Fruit fly (Drosophila melanogaster) whole organism, embryonic: ENCODE data around the gene pug.

Experiments
- Atf6 ChIP-seq: fragments of 200-800 bp; sonication (Bioruptor generic); IDR thresholded peaks from 2 replicates; pipeline ENCODE4 v1.3.6; 2022; ENCODE audit warnings: missing biosample characterization, missing genetic modification characterization
- CG1024 ChIP-seq: fragments of 200-800 bp; sonication (Bioruptor generic); IDR thresholded peaks from 2 replicates; pipeline ENCODE4 v1.3.6; 2022; ENCODE audit warnings: missing biosample characterization, missing genetic modification characterization
- CG10274 ChIP-seq: fragments of 200-800 bp; sonication (Bioruptor generic); optimal IDR thresholded peaks from 3 replicates; lab custom pipeline; 2017; ENCODE audit warnings: missing biosample characterization, mild to moderate bottlenecking, missing genetic modification characterization
- CG10462 ChIP-seq: fragments of 200-800 bp; sonication (Bioruptor generic); optimal IDR thresholded peaks from 2 replicates; lab custom pipeline; 2016; ENCODE audit warnings: missing biosample characterization, missing genetic modification characterization
- CG12071 ChIP-seq: fragments of 200-800 bp; sonication (Bioruptor generic); optimal IDR thresholded peaks from 3 replicates; lab custom pipeline; 2018; ENCODE audit warnings: missing biosample characterization, mild to moderate bottlenecking, missing genetic modification characterization
- CG12299 ChIP-seq: fragments of 200-800 bp; sonication (Bioruptor generic); optimal IDR thresholded peaks from 2 replicates; lab custom pipeline; 2018; ENCODE audit warnings: missing biosample characterization, mild to moderate bottlenecking, missing genetic modification characterization
- CG13296 ChIP-seq: fragments of 200-800 bp; sonication (Bioruptor generic); optimal IDR thresholded peaks from 3 replicates; lab custom pipeline; 2018; ENCODE audit warnings: missing biosample characterization, mild to moderate bottlenecking, missing genetic modification characterization
- CG15696 ChIP-seq: fragments of 200-800 bp; sonication (Bioruptor generic); optimal IDR thresholded peaks from 2 replicates; lab custom pipeline; 2019; ENCODE audit warnings: missing biosample characterization, mild to moderate bottlenecking, missing genetic modification characterization, moderate library complexity
- CG17186 ChIP-seq: fragments of 200-800 bp; sonication (Bioruptor generic); optimal IDR thresholded peaks from 3 replicates; lab custom pipeline; 2017; ENCODE audit warnings: missing biosample characterization, missing genetic modification reagents, missing genetic modification characterization
- CG2120 ChIP-seq: fragments of 200-800 bp; sonication (Bioruptor generic); optimal IDR thresholded peaks from 3 replicates; lab custom pipeline; 2016; ENCODE audit warnings: missing biosample characterization, missing genetic modification characterization
- CG2202 ChIP-seq: fragments of 200-800 bp; sonication (Bioruptor generic); optimal IDR thresholded peaks from 2 replicates; lab custom pipeline; 2018; ENCODE audit warnings: missing biosample characterization, mild to moderate bottlenecking, missing genetic modification characterization
- CG30020 ChIP-seq: fragments of 200-800 bp; optimal IDR thresholded peaks from 2 replicates; lab custom pipeline; 2019; ENCODE audit warnings: missing biosample characterization, mild to moderate bottlenecking, missing genetic modification characterization, moderate library complexity
- CG34224 ChIP-seq: fragments of 200-800 bp; sonication (Bioruptor generic); IDR thresholded peaks from 3 replicates; pipeline ENCODE4 v1.3.6; 2022; ENCODE audit warnings: missing biosample characterization, missing genetic modification characterization; ENCODE audit not compliant: partially characterized antibody
- CG34422 ChIP-seq: fragments of 200-800 bp; sonication (Bioruptor generic); IDR thresholded peaks from 3 replicates; pipeline ENCODE4 v1.3.6; 2022; ENCODE audit warnings: missing biosample characterization, missing genetic modification characterization
- CG4404 ChIP-seq: fragments of 200-800 bp; sonication (Bioruptor generic); IDR thresholded peaks from 2 replicates; pipeline ENCODE4 v1.3.6; 2022; ENCODE audit warnings: missing biosample characterization, missing genetic modification characterization
- Dfd ChIP-seq, 2 experiments: fragments of >200 bp; optimal IDR thresholded peaks; 2 replicates each; lab custom pipeline; 2017; ENCODE audit warnings: missing biosample characterization in 2 of 2, missing genetic modification characterization in 2 of 2
- GATAe ChIP-seq: fragments of 200-800 bp; sonication (Bioruptor generic); conservative IDR thresholded peaks from 2 replicates; pipeline ENCODE4 v1.3.6; 2022; ENCODE audit warnings: missing biosample characterization, missing genetic modification characterization
- HLH4C ChIP-seq: fragments of 200-800 bp; sonication (Bioruptor generic); IDR thresholded peaks from 3 replicates; pipeline ENCODE4 v1.3.6; 2022; ENCODE audit warnings: missing biosample characterization, missing genetic modification characterization; ENCODE audit not compliant: partially characterized antibody
- HLHmδ ChIP-seq: fragments of 200-800 bp; sonication (Bioruptor generic); optimal IDR thresholded peaks from 2 replicates; lab custom pipeline; 2018; ENCODE audit warnings: missing biosample characterization, mild to moderate bottlenecking, missing genetic modification characterization, moderate library complexity
- Hey ChIP-seq: fragments of 200-800 bp; sonication (Bioruptor generic); optimal IDR thresholded peaks from 3 replicates; lab custom pipeline; 2018; ENCODE audit warnings: missing biosample characterization, mild to moderate bottlenecking, missing genetic modification characterization
- Hmr ChIP-seq: fragments of 200-800 bp; sonication (Bioruptor generic); optimal IDR thresholded peaks from 3 replicates; lab custom pipeline; 2017; ENCODE audit warnings: mild to moderate bottlenecking, missing biosample characterization, missing genetic modification reagents, missing genetic modification characterization
- Hr39 ChIP-seq: fragments of >200 bp; optimal IDR thresholded peaks from 2 replicates; lab custom pipeline; 2017
- Hr51 ChIP-seq, 2 experiments: fragments of 200-800 bp; sonication (Bioruptor generic); optimal IDR thresholded peaks; 2 replicates in 1 of 2; 3 replicates in 1 of 2; lab custom pipeline; 2016 to 2018; ENCODE audit warnings: missing biosample characterization in 2 of 2, missing genetic modification characterization in 2 of 2, mild to moderate bottlenecking in 1 of 2, moderate library complexity in 1 of 2
- Hr78 ChIP-seq, 2 experiments: fragments of 200-800 bp in 1 of 2; fragments of >200 bp in 1 of 2; sonication (Bioruptor generic) in 1 of 2; optimal IDR thresholded peaks; 2 replicates each; lab custom pipeline; 2017 to 2019; ENCODE audit warnings: missing biosample characterization in 2 of 2, missing genetic modification characterization in 2 of 2, mild to moderate bottlenecking in 1 of 2, moderate library complexity in 1 of 2
- Med ChIP-seq: fragments of 200-800 bp; sonication (Bioruptor generic); peaks from one replicate; lab custom pipeline; 2016; ENCODE audit warnings: missing biosample characterization, missing genetic modification characterization, mild to moderate bottlenecking, inconsistent platforms, moderate library complexity
- Scr ChIP-seq: fragments of 200-800 bp; sonication (Bioruptor generic); IDR thresholded peaks from 2 replicates; pipeline ENCODE4 v1.3.6; 2022; ENCODE audit warnings: missing biosample characterization, missing genetic modification characterization; ENCODE audit not compliant: partially characterized antibody
- Sry-δ ChIP-seq: fragments of 200-800 bp; sonication (Bioruptor generic); optimal IDR thresholded peaks from 2 replicates; lab custom pipeline; 2016; ENCODE audit warnings: missing biosample characterization, missing genetic modification characterization
- caup ChIP-seq: fragments of 200-800 bp; sonication (Bioruptor generic); optimal IDR thresholded peaks from 3 replicates; lab custom pipeline; 2017; ENCODE audit warnings: missing biosample characterization, mild to moderate bottlenecking, missing genetic modification characterization, moderate library complexity; ENCODE audit not compliant: severe bottlenecking
- croc ChIP-seq: fragments of 200-800 bp; sonication (Bioruptor generic); conservative IDR thresholded peaks from 3 replicates; pipeline ENCODE4 v1.3.6; 2022; ENCODE audit warnings: missing biosample characterization, missing genetic modification characterization
- crp ChIP-seq, 2 experiments: fragments of 200-800 bp; sonication (Bioruptor generic); optimal IDR thresholded peaks; 2 replicates in 1 of 2; 3 replicates in 1 of 2; lab custom pipeline; 2017; ENCODE audit warnings: missing biosample characterization in 2 of 2, missing genetic modification characterization in 2 of 2, mild to moderate bottlenecking in 1 of 2, moderate library complexity in 1 of 2
- dimm ChIP-seq: fragments of 200-800 bp; sonication (Bioruptor generic); IDR thresholded peaks from 2 replicates; pipeline ENCODE4 v1.3.6; 2022; ENCODE audit warnings: missing biosample characterization, missing genetic modification characterization
- en ChIP-seq: fragments of 200-800 bp; sonication (Bioruptor generic); optimal IDR thresholded peaks from 2 replicates; lab custom pipeline; 2016; ENCODE audit warnings: missing biosample characterization, missing genetic modification characterization
- ewg ChIP-seq: fragments of 200-800 bp; sonication (Bioruptor generic); optimal IDR thresholded peaks from 3 replicates; lab custom pipeline; 2017; ENCODE audit warnings: mild to moderate bottlenecking, missing biosample characterization, missing genetic modification reagents, missing genetic modification characterization
- hbn ChIP-seq: fragments of 200-800 bp; sonication (Bioruptor generic); IDR thresholded peaks from 2 replicates; pipeline ENCODE4 v1.3.6; 2022; ENCODE audit warnings: missing biosample characterization, missing genetic modification characterization; ENCODE audit not compliant: partially characterized antibody
- hkb ChIP-seq, 2 experiments: fragments of 200-800 bp in 1 of 2; fragments of >200 bp in 1 of 2; sonication (Bioruptor generic) in 1 of 2; IDR thresholded peaks in 1 of 2; optimal IDR thresholded peaks in 1 of 2; 2 replicates each; pipeline versions ENCODE4 v1.3.6 to Lab custom; 2017 to 2022; ENCODE audit warnings: missing biosample characterization in 1 of 2, missing genetic modification characterization in 1 of 2
- insv ChIP-seq, 2 experiments: fragments of 200-800 bp; sonication (Bioruptor generic); optimal IDR thresholded peaks; 3 replicates each; lab custom pipeline; 2016 to 2018; ENCODE audit warnings: missing biosample characterization in 2 of 2, missing genetic modification characterization in 2 of 2
- ken ChIP-seq: fragments of 200-800 bp; sonication (Bioruptor generic); IDR thresholded peaks from 3 replicates; pipeline ENCODE4 v1.3.6; 2022; ENCODE audit warnings: missing biosample characterization, missing genetic modification characterization
- lola ChIP-seq, 3 experiments: fragments of >200 bp in 2 of 3; fragments of 200-800 bp in 1 of 3; sonication (Bioruptor generic) in 1 of 3; optimal IDR thresholded peaks; 2 replicates each; lab custom pipeline; 2017 to 2019; ENCODE audit warnings: missing biosample characterization in 3 of 3, missing genetic modification characterization in 3 of 3, mild to moderate bottlenecking in 1 of 3, moderate library complexity in 1 of 3
- mirr ChIP-seq: fragments of 200-800 bp; sonication (Bioruptor generic); optimal IDR thresholded peaks from 3 replicates; lab custom pipeline; 2018; ENCODE audit warnings: missing biosample characterization, mild to moderate bottlenecking, missing genetic modification characterization
- nom ChIP-seq: fragments of 200-800 bp; sonication (Bioruptor generic); optimal IDR thresholded peaks from 2 replicates; lab custom pipeline; 2017; ENCODE audit warnings: missing biosample characterization, missing genetic modification characterization, mild to moderate bottlenecking, moderate library complexity, missing genetic modification reagents
- psq ChIP-seq: fragments of 200-800 bp; sonication (Bioruptor generic); optimal IDR thresholded peaks from 2 replicates; lab custom pipeline; 2017; ENCODE audit warnings: missing biosample characterization, missing genetic modification characterization
- pum ChIP-seq: fragments of 200-800 bp; sonication (Bioruptor generic); optimal IDR thresholded peaks from 2 replicates; lab custom pipeline; 2016; ENCODE audit warnings: missing biosample characterization, missing genetic modification characterization
- ranshi ChIP-seq: fragments of 200-800 bp; sonication (Bioruptor generic); IDR thresholded peaks from 2 replicates; pipeline ENCODE4 v1.3.6; 2022; ENCODE audit warnings: missing biosample characterization, missing genetic modification characterization
- ro ChIP-seq: fragments of 200-800 bp; sonication (Bioruptor generic); IDR thresholded peaks from 2 replicates; pipeline ENCODE4 v1.3.6; 2022; ENCODE audit warnings: missing biosample characterization, missing genetic modification characterization
- seq ChIP-seq: fragments of 200-800 bp; sonication (Bioruptor generic); IDR thresholded peaks from 2 replicates; pipeline ENCODE4 v1.3.6; 2022; ENCODE audit warnings: missing biosample characterization, missing genetic modification characterization
- sisA ChIP-seq: fragments of 200-800 bp; sonication (Bioruptor generic); IDR thresholded peaks from 2 replicates; pipeline ENCODE4 v1.3.6; 2022; ENCODE audit warnings: missing biosample characterization, missing genetic modification characterization
- toy ChIP-seq: fragments of 200-800 bp; sonication (Bioruptor generic); IDR thresholded peaks from 2 replicates; pipeline ENCODE4 v1.3.6; 2022; ENCODE audit warnings: missing biosample characterization, missing genetic modification characterization
- wor ChIP-seq: fragments of 200-800 bp; sonication (Bioruptor generic); IDR thresholded peaks from 2 replicates; pipeline ENCODE4 v1.3.6; 2022; ENCODE audit warnings: missing biosample characterization, missing genetic modification characterization
- zf30C ChIP-seq: fragments of 200-800 bp; sonication (Bioruptor generic); optimal IDR thresholded peaks from 3 replicates; lab custom pipeline; 2018; ENCODE audit warnings: missing biosample characterization, mild to moderate bottlenecking, missing genetic modification characterization
- zfh1 ChIP-seq: fragments of 200-800 bp; sonication (Bioruptor generic); IDR thresholded peaks from 3 replicates; pipeline ENCODE4 v1.3.6; 2022; ENCODE audit warnings: missing biosample characterization, missing genetic modification characterization

The pug gene

DNA sequence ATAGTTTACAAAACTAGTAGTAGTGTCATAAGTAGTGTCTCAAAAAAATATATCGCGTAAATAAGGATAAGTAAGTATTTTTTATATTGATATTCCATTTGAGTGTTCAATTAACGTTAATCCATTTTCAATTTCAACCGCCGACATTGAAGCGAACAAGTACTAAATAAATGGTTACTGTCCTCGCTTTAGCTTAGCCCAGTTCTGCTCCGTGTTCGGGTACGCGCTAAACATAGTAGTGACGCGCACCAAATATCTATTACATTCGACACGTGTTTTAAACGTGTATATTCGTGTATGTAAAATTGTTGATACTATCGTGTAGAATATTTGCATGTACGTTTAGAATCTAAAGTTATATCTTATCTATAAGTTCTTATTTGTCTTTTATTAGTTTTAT, 21.2 kb upstream of the pug start (continued):
- TF ChIP-seq CG34224 (GFP tag; lab: Robert Waterston, UW) (peak; percentile 60; the same call in 2 of the 3 replicates), Hmr (peak; percentile 88), croc (GFP tag; lab: Robert Waterston, UW) (no peak), ranshi (GFP tag; lab: Robert Waterston, UW) (no peak), seq (GFP tag; lab: Robert Waterston, UW) (no peak), CG4404 (GFP tag; lab: Robert Waterston, UW) (no peak), insv (GFP tag; optimal IDR thresholded peaks at IDR 0.05; lab: Kevin White, UChicago) (peak in 1 of 2 experiments; percentile 64), Atf6 (GFP tag; lab: Robert Waterston, UW) (no peak), CG15696 (tag; lab: Kevin White, UChicago) (no peak), Hr78 (GFP tag; optimal IDR thresholded peaks at IDR 0.05; lab: Kevin White, UChicago) (no peak), ewg (GFP tag; lab: Kevin White, UChicago) (no peak), hbn (GFP tag; lab: Robert Waterston, UW) (peak; percentile 74), lola (GFP tag; optimal IDR thresholded peaks at IDR 0.05; lab: Kevin White, UChicago) (peak in 1 of 3 experiments; percentile 13), CG2120 (GFP tag; lab: Kevin White, UChicago) (peak; percentile 62), GATAe (GFP tag; lab: Robert Waterston, UW) (peak; percentile 19; the same call in 1 of the 2 replicates), CG12071 (GFP tag; lab: Kevin White, UChicago) (no peak), CG12299 (no peak), mirr (peak; percentile 65), CG10462 (GFP tag; lab: Kevin White, UChicago) (no peak), Scr (GFP tag; lab: Robert Waterston, UW) (peak; percentile 75), pum (GFP tag; lab: Kevin White, UChicago) (peak; percentile 16), CG10274 (GFP tag; lab: Kevin White, UChicago) (no peak), Sry-δ (GFP tag; lab: Kevin White, UChicago) (peak; percentile 52), psq (GFP tag; lab: Kevin White, UChicago) (no peak), Med (peak; percentile 93), Hey (tag; lab: Kevin White, UChicago) (no peak), HLHmδ (GFP tag; lab: Kevin White, UChicago) (no peak), en (no peak), HLH4C (peak; percentile 52; the same call in 1 of the 3 replicates), dimm (GFP tag; lab: Robert Waterston, UW) (no peak), ro (GFP tag; lab: Robert Waterston, UW) (no peak), sisA (no peak), hkb (optimal IDR thresholded peaks at IDR 0.05; lab: Kevin White, UChicago) (no peak), hkb (GFP tag; IDR thresholded peaks at IDR 0.05; lab: Robert Waterston, UW) (no peak), crp (GFP tag; optimal IDR thresholded peaks at IDR 0.05; lab: Kevin White, UChicago) (no peak), ken (GFP tag; lab: Robert Waterston, UW) (no peak), CG2202 (tag; lab: Kevin White, UChicago) (no peak), CG17186 (GFP tag; lab: Kevin White, UChicago) (no peak), Hr51 (GFP tag; optimal IDR thresholded peaks at IDR 0.05; lab: Kevin White, UChicago) (peak in 1 of 2 experiments; percentile 40), zfh1 (no peak), Hr39 (lab: Kevin White, UChicago) (no peak), CG34422 (GFP tag; lab: Robert Waterston, UW) (no peak), Dfd (GFP tag; optimal IDR thresholded peaks at IDR 0.05; lab: Kevin White, UChicago) (no peak), toy (GFP tag; lab: Robert Waterston, UW) (no peak), CG13296 (GFP tag; lab: Kevin White, UChicago) (no peak), wor (GFP tag; lab: Robert Waterston, UW) (no peak), CG1024 (GFP tag; lab: Robert Waterston, UW) (no peak), CG30020 (tag; lab: Kevin White, UChicago) (no peak), caup (GFP tag; lab: Kevin White, UChicago) (peak; percentile 73), zf30C (no peak), nom (GFP tag; lab: Kevin White, UChicago) (no peak)
